Worm (Caenorhabditis elegans): Measurements from ENCODE around the gene dmsr-4.

- TF ChIP-seq ztf-23 (GFP tag; IDR thresholded peaks at IDR 0.05) (no peak), flt-1 (GFP tag; IDR thresholded peaks at IDR 0.05) (no peak), med-1 (GFP tag; optimal IDR thresholded peaks at IDR 0.05; ENCODE audit: insufficient read depth) (no peak)
These were observed at the start of gene dmsr-4 for ce11 chrII:356969-357368.
